Worm (Caenorhabditis elegans) whole organism, L4 larva: ENCODE results near the gene scl-6.
A peak's percentile ranks its signal among the peaks of the same experiment; 100 is the strongest.

Source experiments
- R02D3.7 ChIP-seq: fragments of 150-350 bp; sonication (generic microtip); optimal IDR thresholded peaks from 3 replicates; lab custom pipeline; 2014; ENCODE audit warnings: missing biosample characterization, missing genetic modification characterization
- Y5F2A.4 ChIP-seq: fragments of 200-800 bp; sonication (Bioruptor generic); optimal IDR thresholded peaks from 2 replicates; lab custom pipeline; 2018; ENCODE audit warnings: mild to moderate bottlenecking, missing genetic modification characterization, missing compliant biosample characterization
- ZK337.2 ChIP-seq: fragments of 200-800 bp; sonication (Bioruptor generic); IDR thresholded peaks from 2 replicates; pipeline ENCODE4 v1.3.6; 2022; ENCODE audit warnings: missing genetic modification reagents, missing genetic modification characterization, missing compliant biosample characterization
- ZK546.5 ChIP-seq, 2 experiments: sonication (generic microtip); optimal IDR thresholded peaks; 2 replicates each; lab custom pipeline; 2017; ENCODE audit warnings: missing biosample characterization in 2 of 2, missing genetic modification characterization in 2 of 2
- aha-1 ChIP-seq: fragments of 150-350 bp; peaks from one replicate; lab custom pipeline; 2014; ENCODE audit warnings: missing biosample characterization, missing genetic modification characterization
- aly-2 ChIP-seq: sonication (generic microtip); optimal IDR thresholded peaks from 2 replicates; lab custom pipeline; 2018; ENCODE audit warnings: missing biosample characterization, missing genetic modification characterization
- ama-1 ChIP-seq: fragments of 150-350 bp; optimal IDR thresholded peaks from 2 replicates; lab custom pipeline; 2014; ENCODE audit warnings: inconsistent platforms, mixed read lengths
- ceh-44 ChIP-seq: fragments of 200-800 bp; sonication (Bioruptor generic); IDR thresholded peaks from 2 replicates; pipeline ENCODE4 v1.3.6; 2022; ENCODE audit warnings: missing genetic modification reagents, missing genetic modification characterization, missing compliant biosample characterization
- ceh-62 ChIP-seq: sonication (generic microtip); optimal IDR thresholded peaks from 2 replicates; lab custom pipeline; 2017; ENCODE audit warnings: missing biosample characterization, missing genetic modification characterization
- cey-2 ChIP-seq: sonication (generic microtip); optimal IDR thresholded peaks from 3 replicates; lab custom pipeline; 2017; ENCODE audit warnings: missing genetic modification characterization, mild to moderate bottlenecking, missing compliant biosample characterization, antibody characterized with exemption, borderline replicate concordance; ENCODE audit not compliant: insufficient read depth
- daf-12 ChIP-seq: fragments of 150-350 bp; optimal IDR thresholded peaks from 2 replicates; lab custom pipeline; 2014; ENCODE audit warnings: missing biosample characterization, missing genetic modification reagents, missing genetic modification characterization
- daf-19 ChIP-seq: fragments of 200-800 bp; sonication (Bioruptor generic); conservative IDR thresholded peaks from 2 replicates; pipeline ENCODE4 v1.3.6; 2022; ENCODE audit warnings: missing genetic modification characterization, missing compliant biosample characterization
- dpl-1 ChIP-seq: fragments of 150-350 bp; optimal IDR thresholded peaks from 2 replicates; lab custom pipeline; 2014; ENCODE audit warnings: missing biosample characterization, missing genetic modification reagents, missing genetic modification characterization
- egl-27 ChIP-seq: sonication (generic microtip); optimal IDR thresholded peaks from 3 replicates; lab custom pipeline; 2017; ENCODE audit warnings: missing biosample characterization, missing genetic modification reagents, missing genetic modification characterization
- fkh-10 ChIP-seq: fragments of 150-350 bp; optimal IDR thresholded peaks from 2 replicates; lab custom pipeline; 2014; ENCODE audit warnings: missing biosample characterization, missing genetic modification reagents, missing genetic modification characterization
- fos-1 ChIP-seq: fragments of 150-350 bp; optimal IDR thresholded peaks from 2 replicates; lab custom pipeline; 2014; ENCODE audit warnings: missing biosample characterization, missing genetic modification characterization
- gei-8 ChIP-seq: fragments of 200-800 bp; sonication (Bioruptor generic); optimal IDR thresholded peaks from 2 replicates; lab custom pipeline; 2018; ENCODE audit warnings: mild to moderate bottlenecking, missing genetic modification characterization, missing compliant biosample characterization
- hlh-11 ChIP-seq: fragments of 200-800 bp; sonication (Bioruptor generic); optimal IDR thresholded peaks from 2 replicates; lab custom pipeline; 2018; ENCODE audit warnings: mild to moderate bottlenecking, missing genetic modification characterization, missing compliant biosample characterization
- hlh-30 ChIP-seq: sonication (generic microtip); optimal IDR thresholded peaks from 2 replicates; lab custom pipeline; 2017; ENCODE audit warnings: antibody characterized with exemption, mild to moderate bottlenecking, missing genetic modification characterization, missing compliant biosample characterization; ENCODE audit not compliant: insufficient read depth
- hmg-1.1 ChIP-seq: fragments of 200-800 bp; sonication (Bioruptor generic); IDR thresholded peaks from 2 replicates; pipeline ENCODE4 v1.3.6; 2022; ENCODE audit warnings: missing genetic modification reagents, missing genetic modification characterization, missing compliant biosample characterization
- lir-3 ChIP-seq: sonication (generic microtip); optimal IDR thresholded peaks from 2 replicates; lab custom pipeline; 2016; ENCODE audit warnings: mild to moderate bottlenecking, missing genetic modification characterization, missing compliant biosample characterization
- madf-5 ChIP-seq, 2 experiments: fragments of 200-800 bp; sonication (Bioruptor generic); IDR thresholded peaks; 2 replicates each; pipeline ENCODE4 v1.3.6; 2022; ENCODE audit warnings: missing compliant biosample characterization in 2 of 2, missing genetic modification characterization in 2 of 2
- mdl-1 ChIP-seq, 2 experiments: fragments of 150-350 bp in 1 of 2; sonication (generic microtip) in 1 of 2; optimal IDR thresholded peaks; 2 replicates each; lab custom pipeline; 2014 to 2017; ENCODE audit warnings: missing biosample characterization in 2 of 2, missing genetic modification characterization in 2 of 2
- mep-1 ChIP-seq: fragments of 150-350 bp; sonication (generic microtip); optimal IDR thresholded peaks from 3 replicates; lab custom pipeline; 2014; ENCODE audit warnings: missing biosample characterization, missing genetic modification characterization
- mes-2 ChIP-seq: sonication (generic microtip); optimal IDR thresholded peaks from 2 replicates; lab custom pipeline; 2016; ENCODE audit warnings: missing genotype, mild to moderate bottlenecking, missing genetic modification characterization, missing compliant biosample characterization; ENCODE audit not compliant: poor library complexity, severe bottlenecking
- mxl-3 ChIP-seq: fragments of 200-800 bp; sonication (Bioruptor generic); optimal IDR thresholded peaks from 2 replicates; lab custom pipeline; 2018; ENCODE audit warnings: mild to moderate bottlenecking, missing genetic modification characterization, missing compliant biosample characterization
- nhr-11 ChIP-seq: fragments of 150-350 bp; optimal IDR thresholded peaks from 2 replicates; lab custom pipeline; 2014; ENCODE audit warnings: missing biosample characterization, missing genetic modification characterization
- nhr-25 ChIP-seq: sonication (generic microtip); optimal IDR thresholded peaks from 2 replicates; lab custom pipeline; 2017; ENCODE audit warnings: missing genetic modification characterization, mild to moderate bottlenecking, missing compliant biosample characterization, antibody characterized with exemption, moderate library complexity, borderline replicate concordance; ENCODE audit not compliant: insufficient read depth
- nhr-28 ChIP-seq: fragments of 150-350 bp; optimal IDR thresholded peaks from 2 replicates; lab custom pipeline; 2014; ENCODE audit warnings: missing biosample characterization, missing genetic modification characterization
- nhr-42 ChIP-seq: fragments of 200-800 bp; sonication (Bioruptor generic); IDR thresholded peaks from 2 replicates; pipeline ENCODE4 v1.3.6; 2022; ENCODE audit warnings: missing genetic modification characterization, missing compliant biosample characterization
- nhr-48 ChIP-seq: sonication (generic microtip); optimal IDR thresholded peaks from 2 replicates; lab custom pipeline; 2016; ENCODE audit warnings: mild to moderate bottlenecking, missing genetic modification characterization, missing compliant biosample characterization
- nhr-6 ChIP-seq: fragments of 150-350 bp; optimal IDR thresholded peaks from 2 replicates; lab custom pipeline; 2014; ENCODE audit warnings: missing biosample characterization, missing genetic modification characterization
- nhr-76 ChIP-seq: fragments of 150-350 bp; optimal IDR thresholded peaks from 2 replicates; lab custom pipeline; 2014; ENCODE audit warnings: missing biosample characterization, missing genetic modification characterization
- php-3 ChIP-seq: fragments of 200-800 bp; sonication (Bioruptor generic); IDR thresholded peaks from 2 replicates; pipeline ENCODE4 v1.3.6; 2022; ENCODE audit warnings: missing genetic modification reagents, missing genetic modification characterization, missing compliant biosample characterization
- saeg-2 ChIP-seq: fragments of 200-800 bp; sonication (Bioruptor generic); IDR thresholded peaks from 2 replicates; pipeline ENCODE4 v1.3.6; 2022; ENCODE audit warnings: missing genetic modification reagents, missing genetic modification characterization, missing compliant biosample characterization
- sdz-12 ChIP-seq: fragments of 200-800 bp; sonication (Bioruptor generic); optimal IDR thresholded peaks from 2 replicates; lab custom pipeline; 2018; ENCODE audit warnings: mild to moderate bottlenecking, missing genetic modification characterization, missing compliant biosample characterization
- set-16 ChIP-seq: fragments of 200-800 bp; sonication (Bioruptor generic); IDR thresholded peaks from 2 replicates; pipeline ENCODE4 v1.3.6; 2022; ENCODE audit warnings: missing genetic modification reagents, missing genetic modification characterization, missing compliant biosample characterization
- snpc-4 ChIP-seq: fragments of 150-350 bp; optimal IDR thresholded peaks from 2 replicates; lab custom pipeline; 2014; ENCODE audit warnings: missing biosample characterization, missing genetic modification characterization
- spr-1 ChIP-seq: sonication (generic microtip); optimal IDR thresholded peaks from 2 replicates; lab custom pipeline; 2016; ENCODE audit warnings: mild to moderate bottlenecking, missing genetic modification characterization, missing compliant biosample characterization
- tag-97 ChIP-seq: fragments of 200-800 bp; sonication (Bioruptor generic); IDR thresholded peaks from 2 replicates; pipeline ENCODE4 v1.3.6; 2022; ENCODE audit warnings: missing genetic modification characterization, missing compliant biosample characterization
- unc-130 ChIP-seq: sonication (generic microtip); optimal IDR thresholded peaks from 2 replicates; lab custom pipeline; 2016; ENCODE audit warnings: missing genetic modification reagents, missing genetic modification characterization, missing compliant biosample characterization
- unc-62 ChIP-seq, 3 experiments: fragments of 150-350 bp in 1 of 3; sonication (generic microtip); optimal IDR thresholded peaks in 2 of 3; peaks in 1 of 3; 1 replicate in 1 of 3; 2 replicates in 2 of 3; lab custom pipeline; 2014 to 2017; ENCODE audit warnings: missing biosample characterization in 3 of 3, missing genetic modification characterization in 3 of 3, missing genetic modification reagents in 3 of 3, missing genotype in 1 of 3
- zag-1 ChIP-seq: fragments of 150-350 bp; optimal IDR thresholded peaks from 2 replicates; lab custom pipeline; 2014; ENCODE audit warnings: missing biosample characterization, missing genetic modification characterization
- zip-2 ChIP-seq: fragments of 150-350 bp; optimal IDR thresholded peaks from 2 replicates; lab custom pipeline; 2014; ENCODE audit warnings: missing biosample characterization, missing genetic modification characterization

Gene scl-6

ce11 chrIV:13029674-13030466 is 38.7 kb upstream of the scl-6 start:
- TF ChIP-seq madf-5 (GFP tag; IDR thresholded peaks at IDR 0.05; lab: Robert Waterston, UW) (no peak), aha-1 (tag; lab: Kevin White, UChicago) (peak; percentile 32), ceh-44 (GFP tag; lab: Robert Waterston, UW) (no peak), fkh-10 (peak; percentile 3), hmg-1.1 (peak; percentile 44; the same call in 1 of the 2 replicates), ceh-62 (tag; lab: Kevin White, UChicago) (no peak), nhr-42 (GFP tag; lab: Robert Waterston, UW) (0 out of 2 replicates have a peak, but pooled peaks have one; percentile 25), mes-2 (tag; lab: Kevin White, UChicago) (peak; percentile 27), tag-97 (GFP tag; lab: Robert Waterston, UW) (no peak), mep-1 (tag; lab: Kevin White, UChicago) (peak; percentile 43), spr-1 (peak; percentile 6), zag-1 (tag; lab: Kevin White, UChicago) (no peak), mxl-3 (peak; percentile 32), aly-2 (tag; lab: Kevin White, UChicago) (no peak), nhr-11 (tag; lab: Kevin White, UChicago) (no peak), ZK337.2 (GFP tag; lab: Robert Waterston, UW) (no peak), cey-2 (tag; lab: Kevin White, UChicago) (no peak), hlh-11 (peak; percentile 51), gei-8 (GFP tag; lab: Kevin White, UChicago) (peak; percentile 14), dpl-1 (GFP tag; lab: Kevin White, UChicago) (no peak), nhr-48 (no peak), mdl-1 (tag; optimal IDR thresholded peaks at IDR 0.05; lab: Kevin White, UChicago) (peak in 1 of 2 experiments; percentile 30), ZK546.5 (tag; optimal IDR thresholded peaks at IDR 0.05; lab: Kevin White, UChicago) (no peak), zip-2 (tag; lab: Kevin White, UChicago) (no peak), unc-62 (GFP tag; optimal IDR thresholded peaks at IDR 0.05 in 1 of 2; lab: Kevin White, UChicago) (peak in 1 of 2 experiments; percentile 79), unc-62 (tag; optimal IDR thresholded peaks at IDR 0.05; lab: Kevin White, UChicago) (no peak), nhr-28 (peak; percentile 22)

ce11 chrIV:13030467-13031299 is 37.9 kb upstream of the scl-6 start:
- TF ChIP-seq nhr-28 (peak; percentile 6), aha-1 (tag; lab: Kevin White, UChicago) (peak; percentile 52), nhr-25 (tag; lab: Kevin White, UChicago) (peak; percentile 52), saeg-2 (GFP tag; lab: Robert Waterston, UW) (no peak), hlh-11 (peak; percentile 29), daf-19 (0 out of 2 replicates have a peak, but pooled peaks have one; percentile 50), unc-62 (GFP tag; optimal IDR thresholded peaks at IDR 0.05 in 1 of 2; lab: Kevin White, UChicago) (peak in 1 of 2 experiments; percentile 85), unc-62 (tag; optimal IDR thresholded peaks at IDR 0.05; lab: Kevin White, UChicago) (no peak), lir-3 (tag; lab: Kevin White, UChicago) (no peak)

ce11 chrIV:13032153-13032552 is 36.4 kb upstream of the scl-6 start:
- no peak for TF ChIP-seq R02D3.7 (tag; lab: Kevin White, UChicago)
- TF ChIP-seq aly-2 (tag; lab: Kevin White, UChicago), result no peak
- TF ChIP-seq ZK546.5 (tag; optimal IDR thresholded peaks at IDR 0.05; lab: Kevin White, UChicago), result no peak
- no peak for TF ChIP-seq fkh-10
- no peak for TF ChIP-seq sdz-12
- peak; percentile 21 for TF ChIP-seq nhr-28
- TF ChIP-seq snpc-4 (tag; lab: Kevin White, UChicago), result no peak
- no peak for TF ChIP-seq unc-130 (GFP tag; lab: Kevin White, UChicago)
- TF ChIP-seq php-3 (GFP tag; lab: Robert Waterston, UW), result no peak
- TF ChIP-seq egl-27 (tag; lab: Kevin White, UChicago), result no peak
- peak; percentile 48 for TF ChIP-seq hlh-30 (tag; lab: Kevin White, UChicago)
- TF ChIP-seq ama-1 (lab: Kevin White, UChicago), result no peak
- no peak for TF ChIP-seq Y5F2A.4 (GFP tag; lab: Kevin White, UChicago)
- TF ChIP-seq set-16 (GFP tag; lab: Robert Waterston, UW), result no peak
- peak in 1 of 2 experiments; percentile 10 for TF ChIP-seq unc-62 (GFP tag; optimal IDR thresholded peaks at IDR 0.05 in 1 of 2; lab: Kevin White, UChicago)
- TF ChIP-seq unc-62 (tag; optimal IDR thresholded peaks at IDR 0.05; lab: Kevin White, UChicago), result no peak
- no peak for TF ChIP-seq ZK337.2 (GFP tag; lab: Robert Waterston, UW)
- no peak for TF ChIP-seq nhr-76
- TF ChIP-seq fos-1 (tag; lab: Kevin White, UChicago), result no peak
- no peak for TF ChIP-seq nhr-6 (tag; lab: Kevin White, UChicago)
- TF ChIP-seq daf-12 (tag; lab: Kevin White, UChicago), result no peak
